Worm (Caenorhabditis elegans) whole organism, L3 larva: Measurements from ENCODE around the gene seld-1.

ENCODE experiments used
- R02D3.7 ChIP-seq: fragments of 150-350 bp; optimal IDR thresholded peaks from 2 replicates; lab custom pipeline; 2014; ENCODE audit warnings: missing biosample characterization, missing genetic modification characterization
- ZK546.5 ChIP-seq: sonication (generic microtip); optimal IDR thresholded peaks from 2 replicates; lab custom pipeline; 2017; ENCODE audit warnings: missing biosample characterization, missing genetic modification characterization
- aly-2 ChIP-seq: fragments of 150-350 bp; optimal IDR thresholded peaks from 2 replicates; lab custom pipeline; 2014; ENCODE audit warnings: missing biosample characterization, missing genetic modification characterization
- ceh-16 ChIP-seq: sonication (generic microtip); optimal IDR thresholded peaks from 2 replicates; lab custom pipeline; 2017; ENCODE audit warnings: missing biosample characterization, missing genetic modification characterization
- ceh-28 ChIP-seq: fragments of 150-350 bp; optimal IDR thresholded peaks from 2 replicates; lab custom pipeline; 2014; ENCODE audit warnings: missing biosample characterization, missing genetic modification reagents, missing genetic modification characterization
- ceh-82 ChIP-seq: fragments of 150-350 bp; optimal IDR thresholded peaks from 2 replicates; lab custom pipeline; 2014; ENCODE audit warnings: missing biosample characterization, missing genetic modification characterization
- ceh-9 ChIP-seq: sonication (generic microtip); optimal IDR thresholded peaks from 2 replicates; lab custom pipeline; 2018; ENCODE audit warnings: missing biosample characterization, missing genetic modification characterization
- egl-27 ChIP-seq: sonication (generic microtip); optimal IDR thresholded peaks from 4 replicates; lab custom pipeline; 2017; ENCODE audit warnings: missing biosample characterization, missing genetic modification reagents, missing genetic modification characterization
- egl-5 ChIP-seq: fragments of 150-350 bp; optimal IDR thresholded peaks from 2 replicates; lab custom pipeline; 2017; ENCODE audit warnings: missing biosample characterization, missing genetic modification reagents, missing genetic modification characterization, inconsistent platforms
- elt-1 ChIP-seq: fragments of 150-350 bp; optimal IDR thresholded peaks from 2 replicates; lab custom pipeline; 2014; ENCODE audit warnings: missing biosample characterization, missing genetic modification characterization
- elt-2 ChIP-seq: sonication (generic microtip); optimal IDR thresholded peaks from 2 replicates; lab custom pipeline; 2016; ENCODE audit warnings: missing genetic modification reagents, mild to moderate bottlenecking, missing genetic modification characterization, missing compliant biosample characterization
- eor-1 ChIP-seq, 2 experiments: fragments of 150-350 bp; optimal IDR thresholded peaks; 2 replicates each; lab custom pipeline; 2014 to 2018; ENCODE audit warnings: missing biosample characterization in 2 of 2, missing genetic modification characterization in 2 of 2
- fos-1 ChIP-seq: fragments of 150-350 bp; optimal IDR thresholded peaks from 2 replicates; lab custom pipeline; 2014; ENCODE audit warnings: missing biosample characterization, missing genetic modification characterization
- hmg-11 ChIP-seq: sonication (generic microtip); optimal IDR thresholded peaks from 2 replicates; lab custom pipeline; 2016; ENCODE audit warnings: missing genetic modification characterization, missing compliant biosample characterization
- jun-1 ChIP-seq: fragments of 150-350 bp; optimal IDR thresholded peaks from 2 replicates; lab custom pipeline; 2014; ENCODE audit warnings: missing biosample characterization, missing genetic modification reagents, missing genetic modification characterization
- lin-15B ChIP-seq: fragments of 150-350 bp; optimal IDR thresholded peaks from 2 replicates; lab custom pipeline; 2014; ENCODE audit warnings: missing biosample characterization, missing genetic modification characterization
- mdl-1 ChIP-seq: fragments of 150-350 bp; optimal IDR thresholded peaks from 2 replicates; lab custom pipeline; 2014; ENCODE audit warnings: missing biosample characterization, missing genetic modification characterization
- mml-1 ChIP-seq: fragments of 150-350 bp; sonication (generic microtip); optimal IDR thresholded peaks from 3 replicates; lab custom pipeline; 2014; ENCODE audit warnings: missing biosample characterization, missing genetic modification characterization
- nfya-1 ChIP-seq: sonication (generic microtip); optimal IDR thresholded peaks from 2 replicates; lab custom pipeline; 2017; ENCODE audit warnings: missing genetic modification characterization, mild to moderate bottlenecking, missing compliant biosample characterization, antibody characterized with exemption, moderate library complexity; ENCODE audit not compliant: insufficient read depth
- nhr-12 ChIP-seq: fragments of 150-350 bp; optimal IDR thresholded peaks from 2 replicates; lab custom pipeline; 2014; ENCODE audit warnings: missing biosample characterization, missing genetic modification characterization
- nhr-23 ChIP-seq: fragments of 150-350 bp; optimal IDR thresholded peaks from 2 replicates; lab custom pipeline; 2014; ENCODE audit warnings: missing biosample characterization, missing genetic modification reagents, missing genetic modification characterization
- nhr-237 ChIP-seq: fragments of 150-350 bp; optimal IDR thresholded peaks from 2 replicates; lab custom pipeline; 2014; ENCODE audit warnings: missing biosample characterization, missing genetic modification characterization
- nhr-25 ChIP-seq: sonication (generic microtip); optimal IDR thresholded peaks from 2 replicates; lab custom pipeline; 2017; ENCODE audit warnings: missing biosample characterization, missing genetic modification characterization
- nhr-43 ChIP-seq: sonication (generic microtip); optimal IDR thresholded peaks from 2 replicates; lab custom pipeline; 2016; ENCODE audit warnings: mild to moderate bottlenecking, missing genetic modification characterization, missing compliant biosample characterization; ENCODE audit not compliant: poor library complexity, severe bottlenecking
- nhr-67 ChIP-seq: fragments of 150-350 bp; optimal IDR thresholded peaks from 2 replicates; lab custom pipeline; 2014; ENCODE audit warnings: missing biosample characterization, missing genetic modification characterization
- nhr-76 ChIP-seq: fragments of 150-350 bp; sonication (generic microtip); optimal IDR thresholded peaks from 5 replicates; lab custom pipeline; 2014; ENCODE audit warnings: missing biosample characterization, missing genetic modification characterization
- nhr-77 ChIP-seq: fragments of 150-350 bp; optimal IDR thresholded peaks from 2 replicates; lab custom pipeline; 2014; ENCODE audit warnings: missing biosample characterization, missing genetic modification characterization
- pha-4 ChIP-seq: fragments of 150-350 bp; optimal IDR thresholded peaks from 2 replicates; lab custom pipeline; 2014; ENCODE audit warnings: missing biosample characterization, missing genetic modification reagents, missing genetic modification characterization
- pqm-1 ChIP-seq: fragments of 150-350 bp; optimal IDR thresholded peaks from 2 replicates; lab custom pipeline; 2017; ENCODE audit warnings: missing biosample characterization, missing genetic modification characterization, inconsistent platforms
- tbx-2 ChIP-seq: sonication (generic microtip); optimal IDR thresholded peaks from 2 replicates; lab custom pipeline; 2016; ENCODE audit warnings: mild to moderate bottlenecking, missing genetic modification characterization, missing compliant biosample characterization
- unc-39 ChIP-seq: sonication (generic microtip); optimal IDR thresholded peaks from 4 replicates; lab custom pipeline; 2017; ENCODE audit warnings: missing biosample characterization, missing genetic modification characterization
- unc-62 ChIP-seq: fragments of 150-350 bp; sonication (generic microtip); optimal IDR thresholded peaks from 4 replicates; lab custom pipeline; 2014; ENCODE audit warnings: missing biosample characterization, missing genetic modification reagents, missing genetic modification characterization
- ztf-11 ChIP-seq: fragments of 150-350 bp; optimal IDR thresholded peaks from 2 replicates; lab custom pipeline; 2014; ENCODE audit warnings: missing biosample characterization, missing genetic modification characterization
- ztf-4 ChIP-seq: fragments of 150-350 bp; optimal IDR thresholded peaks from 2 replicates; lab custom pipeline; 2014; ENCODE audit warnings: missing biosample characterization, missing genetic modification characterization

seld-1 gene

DNA sequence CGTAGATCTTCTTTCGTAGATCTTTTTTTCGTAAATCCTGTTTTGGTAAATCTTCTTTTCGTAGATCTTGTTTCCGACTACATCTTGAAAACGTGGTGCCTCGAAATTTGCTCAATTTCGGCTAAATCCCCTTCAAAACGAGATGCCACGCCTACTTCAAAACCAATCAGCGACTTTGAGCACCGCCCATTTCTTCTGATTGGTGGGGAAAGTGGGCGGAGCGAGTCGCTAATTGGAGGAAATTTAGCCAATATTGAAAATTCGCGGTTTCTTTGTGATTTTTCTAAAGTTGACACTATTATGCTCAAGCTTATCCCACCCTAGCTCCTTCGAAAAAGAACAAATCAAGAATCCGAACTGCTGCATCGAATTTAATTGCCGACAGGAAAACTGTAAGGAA, 17.6 kb upstream of the seld-1 start:
- TF ChIP-seq ztf-4 (tag; lab: Kevin White, UChicago): no peak
- no peak for TF ChIP-seq mdl-1 (tag; lab: Kevin White, UChicago)
- TF ChIP-seq nfya-1 (tag; lab: Kevin White, UChicago): peak; percentile 89

- no peak for TF ChIP-seq fos-1 (tag; lab: Kevin White, UChicago)
- TF ChIP-seq nhr-77 (tag; lab: Kevin White, UChicago): no peak
- no peak for TF ChIP-seq egl-27 (tag; lab: Kevin White, UChicago)
- TF ChIP-seq unc-62: no peak
- no peak for TF ChIP-seq nhr-237 (tag; lab: Kevin White, UChicago)
- no peak for TF ChIP-seq eor-1 (tag; optimal IDR thresholded peaks at IDR 0.05; lab: Kevin White, UChicago)
- TF ChIP-seq ZK546.5 (tag; lab: Kevin White, UChicago): no peak
- TF ChIP-seq hmg-11: no peak
- TF ChIP-seq ceh-16 (tag; lab: Kevin White, UChicago): no peak
- TF ChIP-seq nhr-23: no peak
- TF ChIP-seq pqm-1: no peak
- no peak for TF ChIP-seq nhr-12
- no peak for TF ChIP-seq ceh-9 (tag; lab: Kevin White, UChicago)
- TF ChIP-seq nhr-76: no peak
Measured at ce11 chrIV:13492271-13492670, 13.0 kb upstream of the seld-1 start, which contains the start of gene Y45F10A.7. Y45F10A.7 (plus strand) TSS chrIV:13492571.

ce11 chrIV:13493719-13494118, 11.5 kb upstream of the seld-1 start:
- TF ChIP-seq R02D3.7 (tag; lab: Kevin White, UChicago): no peak
- no peak for TF ChIP-seq tbx-2 (tag; lab: Kevin White, UChicago)
- TF ChIP-seq elt-2 (tag; lab: Kevin White, UChicago): no peak
- TF ChIP-seq aly-2 (tag; lab: Kevin White, UChicago): no peak
- no peak for TF ChIP-seq ceh-9 (tag; lab: Kevin White, UChicago)
- no peak for TF ChIP-seq nhr-25 (tag; lab: Kevin White, UChicago)
- TF ChIP-seq eor-1 (tag; optimal IDR thresholded peaks at IDR 0.05; lab: Kevin White, UChicago): no peak
- no peak for TF ChIP-seq nhr-23
- TF ChIP-seq ceh-16 (tag; lab: Kevin White, UChicago): no peak

DNA sequence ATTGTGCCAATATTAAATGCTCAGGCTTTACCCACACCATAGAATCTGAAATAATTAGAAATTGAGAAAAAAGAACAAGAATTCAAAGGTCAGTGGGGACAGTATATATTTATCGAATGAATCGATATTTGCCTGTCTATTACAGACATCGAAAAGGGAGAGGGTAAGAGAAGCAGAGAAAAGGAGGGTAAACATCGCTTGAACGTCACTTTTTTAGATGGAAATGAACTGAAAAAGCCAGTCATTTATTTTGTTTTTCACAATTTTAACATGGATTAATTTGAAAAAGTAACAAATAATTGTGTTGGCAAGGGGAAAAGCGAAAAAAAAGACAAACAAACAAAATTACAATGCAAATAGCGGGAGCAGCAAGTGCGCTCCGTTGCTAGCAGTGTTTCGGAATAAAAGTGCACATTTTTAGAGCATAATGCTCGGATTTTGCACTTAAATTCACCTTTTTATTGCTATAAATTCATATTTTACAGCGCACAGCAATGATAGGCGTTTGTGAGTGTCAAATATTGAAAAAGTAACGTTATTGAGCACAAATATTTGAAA, 2.4 kb upstream of the seld-1 start, which contains the start of gene tbc-9:
Gene tbc-9, minus strand, starts transcription at position 51 of the 558 bp plus-strand sequence.
- TF ChIP-seq ceh-28 (tag; lab: Kevin White, UChicago): peak; percentile 30
- peak; percentile 6 for TF ChIP-seq lin-15B (tag; lab: Kevin White, UChicago)
- TF ChIP-seq pha-4 (tag; lab: Kevin White, UChicago): peak; percentile 60
- no peak for TF ChIP-seq nhr-67
- no peak for TF ChIP-seq nhr-43 (tag; lab: Kevin White, UChicago)
- no peak for TF ChIP-seq unc-39
- peak; percentile 9 for TF ChIP-seq hmg-11
- peak; percentile 6 for TF ChIP-seq elt-2 (tag; lab: Kevin White, UChicago)
- TF ChIP-seq nhr-76: no peak
- no peak for TF ChIP-seq ztf-11
- no peak for TF ChIP-seq egl-27 (tag; lab: Kevin White, UChicago)
- TF ChIP-seq mdl-1 (tag; lab: Kevin White, UChicago): no peak
- TF ChIP-seq, all 47 proteins: peak for 5

ce11 chrIV:13505662-13506061, 418 bp downstream of the seld-1 start, which contains the start of gene nlp-17:
nlp-17 (minus strand) TSS chrIV:13505762.
- TF ChIP-seq nhr-25 (tag; lab: Kevin White, UChicago) (no peak), ceh-82 (tag; lab: Kevin White, UChicago) (no peak), jun-1 (tag; lab: Kevin White, UChicago) (no peak), R02D3.7 (tag; lab: Kevin White, UChicago) (no peak), mml-1 (tag; lab: Kevin White, UChicago) (no peak), unc-39 (no peak), egl-5 (no peak), elt-1 (tag; lab: Kevin White, UChicago) (no peak), nhr-43 (tag; lab: Kevin White, UChicago) (no peak), fos-1 (tag; lab: Kevin White, UChicago) (no peak)
